Worm (Caenorhabditis elegans): ENCODE data around the gene F11D5.5.

ce11 chrX:3304068-3304467 is 2.2 kb downstream of the F11D5.5 start, which contains the start of gene F11D5.7:
- no peak for TF ChIP-seq mep-1 (tag; optimal IDR thresholded peaks at IDR 0.05)
- no peak for TF ChIP-seq nhr-76 (tag; optimal IDR thresholded peaks at IDR 0.05)
- no peak for TF ChIP-seq M03D4.4 (tag; optimal IDR thresholded peaks at IDR 0.05)
- TF ChIP-seq cnd-1 (tag; optimal IDR thresholded peaks at IDR 0.05): no peak
- TF ChIP-seq pha-4 (tag; optimal IDR thresholded peaks at IDR 0.05): no peak
- TF ChIP-seq elt-1 (tag; optimal IDR thresholded peaks at IDR 0.05; ENCODE audit: borderline replicate concordance, insufficient read depth): no peak

Measured in whole organism, mixed stage, embryonic.